Worm (Caenorhabditis elegans) whole organism, L4 larva: ENCODE results near the gene snr-5.

Source experiments
- F10B5.3 ChIP-seq: sonication (generic microtip); optimal IDR thresholded peaks from 2 replicates; lab custom pipeline; 2016; ENCODE audit warnings: mild to moderate bottlenecking, missing genetic modification characterization, missing compliant biosample characterization
- F26F4.8 ChIP-seq: fragments of 200-800 bp; sonication (Bioruptor generic); conservative IDR thresholded peaks from 2 replicates; pipeline ENCODE4 v1.3.6; 2022; ENCODE audit warnings: missing genetic modification characterization, missing compliant biosample characterization
- F49E8.2 ChIP-seq: sonication (generic microtip); optimal IDR thresholded peaks from 2 replicates; lab custom pipeline; 2016; ENCODE audit warnings: missing compliant biosample characterization, mild to moderate bottlenecking, missing genetic modification characterization, borderline replicate concordance
- R02D3.7 ChIP-seq: fragments of 150-350 bp; sonication (generic microtip); optimal IDR thresholded peaks from 3 replicates; lab custom pipeline; 2014; ENCODE audit warnings: missing biosample characterization, missing genetic modification characterization
- T20F7.1 ChIP-seq: fragments of 200-800 bp; sonication (Bioruptor generic); optimal IDR thresholded peaks from 2 replicates; lab custom pipeline; 2018; ENCODE audit warnings: mild to moderate bottlenecking, missing genetic modification characterization, missing compliant biosample characterization
- Y48G9A.11 ChIP-seq: fragments of 200-800 bp; sonication (Bioruptor generic); IDR thresholded peaks from 2 replicates; pipeline ENCODE4 v1.3.6; 2022; ENCODE audit warnings: missing genetic modification reagents, missing genetic modification characterization, missing compliant biosample characterization
- Y5F2A.4 ChIP-seq: fragments of 200-800 bp; sonication (Bioruptor generic); optimal IDR thresholded peaks from 2 replicates; lab custom pipeline; 2018; ENCODE audit warnings: mild to moderate bottlenecking, missing genetic modification characterization, missing compliant biosample characterization
- Y75B8A.6 ChIP-seq: fragments of 200-800 bp; sonication (Bioruptor generic); IDR thresholded peaks from 2 replicates; pipeline ENCODE4 v1.3.6; 2022; ENCODE audit warnings: missing genetic modification reagents, missing genetic modification characterization, missing compliant biosample characterization
- aly-2 ChIP-seq: sonication (generic microtip); optimal IDR thresholded peaks from 2 replicates; lab custom pipeline; 2018; ENCODE audit warnings: missing biosample characterization, missing genetic modification characterization
- arid-1 ChIP-seq: fragments of 200-800 bp; sonication (Bioruptor generic); conservative IDR thresholded peaks from 2 replicates; pipeline ENCODE4 v1.3.6; 2022; ENCODE audit warnings: missing genetic modification reagents, missing genetic modification characterization, missing compliant biosample characterization
- ceh-32 ChIP-seq: sonication (generic microtip); optimal IDR thresholded peaks from 2 replicates; lab custom pipeline; 2016; ENCODE audit warnings: mild to moderate bottlenecking, missing genetic modification characterization, missing compliant biosample characterization; ENCODE audit not compliant: poor library complexity
- ceh-44 ChIP-seq: fragments of 200-800 bp; sonication (Bioruptor generic); IDR thresholded peaks from 2 replicates; pipeline ENCODE4 v1.3.6; 2022; ENCODE audit warnings: missing genetic modification reagents, missing genetic modification characterization, missing compliant biosample characterization
- ceh-62 ChIP-seq: sonication (generic microtip); optimal IDR thresholded peaks from 2 replicates; lab custom pipeline; 2017; ENCODE audit warnings: missing biosample characterization, missing genetic modification characterization
- daf-19 ChIP-seq: fragments of 200-800 bp; sonication (Bioruptor generic); conservative IDR thresholded peaks from 2 replicates; pipeline ENCODE4 v1.3.6; 2022; ENCODE audit warnings: missing genetic modification characterization, missing compliant biosample characterization
- dmd-8 ChIP-seq: fragments of 200-800 bp; sonication (Bioruptor generic); IDR thresholded peaks from 2 replicates; pipeline ENCODE4 v1.3.6; 2022; ENCODE audit warnings: missing genetic modification characterization, missing compliant biosample characterization
- dmd-9 ChIP-seq: fragments of 200-800 bp; sonication (Bioruptor generic); IDR thresholded peaks from 2 replicates; pipeline ENCODE4 v1.3.6; 2022; ENCODE audit warnings: missing genetic modification reagents, missing genetic modification characterization, missing compliant biosample characterization
- duxl-1 ChIP-seq: sonication (generic microtip); optimal IDR thresholded peaks from 2 replicates; lab custom pipeline; 2016; ENCODE audit warnings: mild to moderate bottlenecking, missing genetic modification characterization, moderate library complexity, missing compliant biosample characterization; ENCODE audit not compliant: poor library complexity
- fos-1 ChIP-seq: fragments of 150-350 bp; optimal IDR thresholded peaks from 2 replicates; lab custom pipeline; 2014; ENCODE audit warnings: missing biosample characterization, missing genetic modification characterization
- gei-8 ChIP-seq: fragments of 200-800 bp; sonication (Bioruptor generic); optimal IDR thresholded peaks from 2 replicates; lab custom pipeline; 2018; ENCODE audit warnings: mild to moderate bottlenecking, missing genetic modification characterization, missing compliant biosample characterization
- hif-1 ChIP-seq, 2 experiments: sonication (generic microtip); optimal IDR thresholded peaks; 2 replicates each; lab custom pipeline; 2016 to 2017; ENCODE audit warnings: missing compliant biosample characterization in 2 of 2, missing genetic modification characterization in 2 of 2, missing genetic modification reagents in 2 of 2, missing genotype in 2 of 2, mild to moderate bottlenecking in 1 of 2
- hlh-11 ChIP-seq: fragments of 200-800 bp; sonication (Bioruptor generic); optimal IDR thresholded peaks from 2 replicates; lab custom pipeline; 2018; ENCODE audit warnings: mild to moderate bottlenecking, missing genetic modification characterization, missing compliant biosample characterization
- lim-7 ChIP-seq: fragments of 200-800 bp; sonication (Bioruptor generic); IDR thresholded peaks from 2 replicates; pipeline ENCODE4 v1.3.6; 2022; ENCODE audit warnings: missing genetic modification characterization, missing compliant biosample characterization
- lin-15B ChIP-seq: fragments of 150-350 bp; sonication (generic microtip); optimal IDR thresholded peaks from 3 replicates; lab custom pipeline; 2014; ENCODE audit warnings: missing biosample characterization, missing genetic modification characterization
- lin-38 ChIP-seq: fragments of 200-800 bp; sonication (Bioruptor generic); IDR thresholded peaks from 2 replicates; pipeline ENCODE4 v1.3.6; 2022; ENCODE audit warnings: missing genetic modification reagents, missing genetic modification characterization, missing compliant biosample characterization
- lin-39 ChIP-seq: fragments of 150-350 bp; optimal IDR thresholded peaks from 2 replicates; lab custom pipeline; 2014; ENCODE audit warnings: missing biosample characterization, missing genetic modification reagents, missing genetic modification characterization
- madf-9 ChIP-seq: fragments of 200-800 bp; sonication (Bioruptor generic); conservative IDR thresholded peaks from 2 replicates; pipeline ENCODE4 v1.3.6; 2022; ENCODE audit warnings: missing genetic modification reagents, missing genetic modification characterization, missing compliant biosample characterization
- mdl-1 ChIP-seq, 2 experiments: fragments of 150-350 bp in 1 of 2; sonication (generic microtip) in 1 of 2; optimal IDR thresholded peaks; 2 replicates each; lab custom pipeline; 2014 to 2017; ENCODE audit warnings: missing biosample characterization in 2 of 2, missing genetic modification characterization in 2 of 2
- mes-2 ChIP-seq: sonication (generic microtip); optimal IDR thresholded peaks from 2 replicates; lab custom pipeline; 2016; ENCODE audit warnings: missing genotype, mild to moderate bottlenecking, missing genetic modification characterization, missing compliant biosample characterization; ENCODE audit not compliant: poor library complexity, severe bottlenecking
- nhr-10 ChIP-seq: fragments of 150-350 bp; optimal IDR thresholded peaks from 2 replicates; lab custom pipeline; 2014; ENCODE audit warnings: missing biosample characterization, missing genetic modification characterization
- nhr-102 ChIP-seq: sonication (generic microtip); optimal IDR thresholded peaks from 2 replicates; lab custom pipeline; 2016; ENCODE audit warnings: mild to moderate bottlenecking, missing genetic modification characterization, moderate library complexity, missing compliant biosample characterization
- nhr-11 ChIP-seq: fragments of 150-350 bp; optimal IDR thresholded peaks from 2 replicates; lab custom pipeline; 2014; ENCODE audit warnings: missing biosample characterization, missing genetic modification characterization
- nhr-237 ChIP-seq: sonication (generic microtip); optimal IDR thresholded peaks from 2 replicates; lab custom pipeline; 2017; ENCODE audit warnings: missing biosample characterization, missing genetic modification characterization
- nhr-48 ChIP-seq: sonication (generic microtip); optimal IDR thresholded peaks from 2 replicates; lab custom pipeline; 2016; ENCODE audit warnings: mild to moderate bottlenecking, missing genetic modification characterization, missing compliant biosample characterization
- nhr-6 ChIP-seq: fragments of 150-350 bp; optimal IDR thresholded peaks from 2 replicates; lab custom pipeline; 2014; ENCODE audit warnings: missing biosample characterization, missing genetic modification characterization
- nhr-76 ChIP-seq: fragments of 150-350 bp; optimal IDR thresholded peaks from 2 replicates; lab custom pipeline; 2014; ENCODE audit warnings: missing biosample characterization, missing genetic modification characterization
- nhr-77 ChIP-seq: fragments of 150-350 bp; optimal IDR thresholded peaks from 2 replicates; lab custom pipeline; 2014; ENCODE audit warnings: missing biosample characterization, missing genetic modification characterization
- pha-4 ChIP-seq, 2 experiments: fragments of 150-350 bp in 1 of 2; fragments of 200-800 bp in 1 of 2; sonication (Bioruptor generic) in 1 of 2; IDR thresholded peaks in 1 of 2; optimal IDR thresholded peaks in 1 of 2; 2 replicates each; pipeline versions ENCODE4 v1.3.6 to Lab custom; 2014 to 2022; ENCODE audit warnings: missing genetic modification characterization in 2 of 2, missing genetic modification reagents in 2 of 2, missing biosample characterization in 1 of 2, missing compliant biosample characterization in 1 of 2
- php-3 ChIP-seq: fragments of 200-800 bp; sonication (Bioruptor generic); IDR thresholded peaks from 2 replicates; pipeline ENCODE4 v1.3.6; 2022; ENCODE audit warnings: missing genetic modification reagents, missing genetic modification characterization, missing compliant biosample characterization
- pqm-1 ChIP-seq: sonication (generic microtip); optimal IDR thresholded peaks from 2 replicates; lab custom pipeline; 2017; ENCODE audit warnings: missing biosample characterization, missing genetic modification characterization
- rbr-2 ChIP-seq: sonication (generic microtip); optimal IDR thresholded peaks from 2 replicates; lab custom pipeline; 2016; ENCODE audit warnings: missing genotype, missing genetic modification characterization, missing compliant biosample characterization
- saeg-2 ChIP-seq: fragments of 200-800 bp; sonication (Bioruptor generic); IDR thresholded peaks from 2 replicates; pipeline ENCODE4 v1.3.6; 2022; ENCODE audit warnings: missing genetic modification reagents, missing genetic modification characterization, missing compliant biosample characterization
- set-16 ChIP-seq: fragments of 200-800 bp; sonication (Bioruptor generic); IDR thresholded peaks from 2 replicates; pipeline ENCODE4 v1.3.6; 2022; ENCODE audit warnings: missing genetic modification reagents, missing genetic modification characterization, missing compliant biosample characterization
- tra-1 ChIP-seq: fragments of 200-800 bp; sonication (Bioruptor generic); IDR thresholded peaks from 2 replicates; pipeline ENCODE4 v1.3.6; 2022; ENCODE audit warnings: missing genetic modification reagents, missing genetic modification characterization, missing compliant biosample characterization
- unc-130 ChIP-seq: sonication (generic microtip); optimal IDR thresholded peaks from 2 replicates; lab custom pipeline; 2016; ENCODE audit warnings: missing genetic modification reagents, missing genetic modification characterization, missing compliant biosample characterization
- unc-39 ChIP-seq: sonication (generic microtip); optimal IDR thresholded peaks from 2 replicates; lab custom pipeline; 2017; ENCODE audit warnings: missing biosample characterization, missing genetic modification characterization
- unc-62 ChIP-seq, 3 experiments: fragments of 150-350 bp in 1 of 3; sonication (generic microtip); optimal IDR thresholded peaks in 2 of 3; peaks in 1 of 3; 1 replicate in 1 of 3; 2 replicates in 2 of 3; lab custom pipeline; 2014 to 2017; ENCODE audit warnings: missing biosample characterization in 3 of 3, missing genetic modification characterization in 3 of 3, missing genetic modification reagents in 3 of 3, missing genotype in 1 of 3
- zfp-2 ChIP-seq: sonication (generic microtip); optimal IDR thresholded peaks from 2 replicates; lab custom pipeline; 2016; ENCODE audit warnings: mild to moderate bottlenecking, missing genetic modification characterization, missing compliant biosample characterization
- ztf-7 ChIP-seq: fragments of 150-350 bp; optimal IDR thresholded peaks from 2 replicates; lab custom pipeline; 2014; ENCODE audit warnings: missing biosample characterization, missing genetic modification characterization

Gene snr-5

ce11 chrIII:7891573-7892306, 29.9 kb downstream of the snr-5 start, which contains the start of the genes ZK688.5 and fahd-1:
ZK688.5 (minus strand) TSS chrIII:7891623.
fahd-1 (plus strand) TSS chrIII:7892256.
- no peak for TF ChIP-seq zfp-2
- TF ChIP-seq mes-2: peak; percentile 72
- 0 out of 2 replicates have a peak, but pooled peaks have one; percentile 25 for TF ChIP-seq php-3 (GFP tag; lab: Robert Waterston, UW)
- no peak for TF ChIP-seq Y5F2A.4 (GFP tag; lab: Kevin White, UChicago)
- no peak for TF ChIP-seq R02D3.7 (tag; lab: Kevin White, UChicago)
- TF ChIP-seq unc-39: no peak
- no peak for TF ChIP-seq Y48G9A.11 (GFP tag; lab: Robert Waterston, UW)
- no peak for TF ChIP-seq F10B5.3 (tag; lab: Kevin White, UChicago)
- 0 out of 2 replicates have a peak, but pooled peaks have one; percentile 41 for TF ChIP-seq lim-7 (GFP tag; lab: Robert Waterston, UW)
- peak; percentile 47; the same call in 1 of the 2 replicates for TF ChIP-seq arid-1
- TF ChIP-seq pqm-1 (tag; lab: Kevin White, UChicago): peak; percentile 48
- TF ChIP-seq nhr-11: peak; percentile 78
- no peak for TF ChIP-seq saeg-2 (GFP tag; lab: Robert Waterston, UW)
- TF ChIP-seq ztf-7 (tag; lab: Kevin White, UChicago): no peak
- TF ChIP-seq dmd-9: no peak
- TF ChIP-seq nhr-77 (tag; lab: Kevin White, UChicago): no peak
- no peak for TF ChIP-seq Y75B8A.6 (GFP tag; lab: Robert Waterston, UW)
- TF ChIP-seq unc-130 (GFP tag; lab: Kevin White, UChicago): no peak
- TF ChIP-seq mdl-1 (tag; optimal IDR thresholded peaks at IDR 0.05; lab: Kevin White, UChicago): peak; percentile 68 to 94
- TF ChIP-seq ceh-32 (tag; lab: Kevin White, UChicago): no peak
- TF ChIP-seq daf-19 (GFP tag; lab: Robert Waterston, UW): no peak
- no peak for TF ChIP-seq lin-39 (tag; lab: Kevin White, UChicago)
- peak; percentile 55 for TF ChIP-seq lin-38 (GFP tag; lab: Robert Waterston, UW)
- no peak for TF ChIP-seq ceh-44 (GFP tag; lab: Robert Waterston, UW)
- no peak; the same call in 1 of the 2 replicates for TF ChIP-seq set-16 (GFP tag; lab: Robert Waterston, UW)
- no peak for TF ChIP-seq aly-2 (tag; lab: Kevin White, UChicago)
- TF ChIP-seq nhr-10 (tag; lab: Kevin White, UChicago): peak; percentile 45
- TF ChIP-seq hif-1 (tag; optimal IDR thresholded peaks at IDR 0.05; lab: Kevin White, UChicago): peak in 1 of 2 experiments; percentile 68
- no peak for TF ChIP-seq lin-15B
- no peak for TF ChIP-seq nhr-237 (tag; lab: Kevin White, UChicago)
- peak; percentile 21 for TF ChIP-seq nhr-102 (tag; lab: Kevin White, UChicago)
- TF ChIP-seq nhr-48 (tag; lab: Kevin White, UChicago): peak; percentile 31
- no peak for TF ChIP-seq fos-1 (tag; lab: Kevin White, UChicago)
- no peak for TF ChIP-seq madf-9 (GFP tag; lab: Robert Waterston, UW)
- TF ChIP-seq pha-4 (GFP tag; IDR thresholded peaks at IDR 0.05; lab: Robert Waterston, UW): no peak; the same call in 1 of the 2 replicates
- TF ChIP-seq pha-4 (tag; optimal IDR thresholded peaks at IDR 0.05; lab: Kevin White, UChicago): peak; percentile 63
- no peak for TF ChIP-seq nhr-76
- TF ChIP-seq hlh-11: peak; percentile 91
- peak; percentile 78 for TF ChIP-seq rbr-2 (tag; lab: Kevin White, UChicago)
- peak; percentile 42; the same call in 1 of the 2 replicates for TF ChIP-seq tra-1
- TF ChIP-seq duxl-1 (tag; lab: Kevin White, UChicago): no peak
- peak; percentile 47 for TF ChIP-seq nhr-6
- TF ChIP-seq gei-8 (GFP tag; lab: Kevin White, UChicago): no peak
- no peak for TF ChIP-seq F26F4.8 (GFP tag; lab: Robert Waterston, UW)
- no peak for TF ChIP-seq dmd-8 (GFP tag; lab: Robert Waterston, UW)
- no peak for TF ChIP-seq F49E8.2 (tag; lab: Kevin White, UChicago)
- TF ChIP-seq unc-62 (GFP tag; optimal IDR thresholded peaks at IDR 0.05 in 1 of 2; lab: Kevin White, UChicago): no peak
- TF ChIP-seq unc-62 (tag; optimal IDR thresholded peaks at IDR 0.05; lab: Kevin White, UChicago): no peak
- TF ChIP-seq ceh-62 (tag; lab: Kevin White, UChicago): no peak
- peak; percentile 40 for TF ChIP-seq T20F7.1 (GFP tag; lab: Kevin White, UChicago)
